Fruit fly (Drosophila melanogaster) whole organism, prepupa: ENCODE data around the gene Klp10A.

Experiments used
- Blimp-1 ChIP-seq: fragments of 200-800 bp; sonication (Bioruptor generic); optimal IDR thresholded peaks from 3 replicates; lab custom pipeline; 2017; ENCODE audit warnings: missing biosample characterization, missing genetic modification characterization, mild to moderate bottlenecking, moderate library complexity, missing genetic modification reagents
- CG11294 ChIP-seq: fragments of 200-800 bp; sonication (Bioruptor generic); IDR thresholded peaks from 2 replicates; pipeline ENCODE4 v1.3.6; 2022; ENCODE audit warnings: missing biosample characterization, missing genetic modification characterization
- CG11762 ChIP-seq: fragments of 200-800 bp; sonication (Bioruptor generic); optimal IDR thresholded peaks from 3 replicates; lab custom pipeline; 2016; ENCODE audit warnings: missing biosample characterization, missing genetic modification characterization; ENCODE audit not compliant: insufficient read depth
- CG11902 ChIP-seq: fragments of 200-800 bp; sonication (Bioruptor generic); optimal IDR thresholded peaks from 3 replicates; lab custom pipeline; 2016; ENCODE audit warnings: missing biosample characterization, missing genetic modification characterization
- CG15336 ChIP-seq: fragments of 200-800 bp; sonication (Bioruptor generic); IDR thresholded peaks from 2 replicates; pipeline ENCODE4 v1.3.6; 2022; ENCODE audit warnings: missing biosample characterization, missing genetic modification characterization
- CG1621 ChIP-seq: fragments of 200-800 bp; sonication (Bioruptor generic); optimal IDR thresholded peaks from 3 replicates; lab custom pipeline; 2018; ENCODE audit warnings: missing biosample characterization, mild to moderate bottlenecking, missing genetic modification characterization
- CG16779 ChIP-seq: fragments of 200-800 bp; sonication (Bioruptor generic); optimal IDR thresholded peaks from 3 replicates; lab custom pipeline; 2017; ENCODE audit warnings: missing biosample characterization, mild to moderate bottlenecking, missing genetic modification characterization
- CG31627 ChIP-seq: fragments of 200-800 bp; sonication (Bioruptor generic); optimal IDR thresholded peaks from 3 replicates; lab custom pipeline; 2016; ENCODE audit warnings: missing biosample characterization, missing genetic modification characterization
- CG32006 ChIP-seq: fragments of 200-800 bp; sonication (Bioruptor generic); optimal IDR thresholded peaks from 3 replicates; lab custom pipeline; 2017; ENCODE audit warnings: missing biosample characterization, mild to moderate bottlenecking, missing genetic modification characterization
- CG3919 ChIP-seq: fragments of 200-800 bp; sonication (Bioruptor generic); optimal IDR thresholded peaks from 3 replicates; lab custom pipeline; 2016; ENCODE audit warnings: missing biosample characterization, missing genetic modification characterization
- CG4318 ChIP-seq: fragments of 200-800 bp; sonication (Bioruptor generic); optimal IDR thresholded peaks from 3 replicates; lab custom pipeline; 2017; ENCODE audit warnings: missing biosample characterization, mild to moderate bottlenecking, missing genetic modification characterization
- CG6163 ChIP-seq: fragments of 200-800 bp; sonication (Bioruptor generic); IDR thresholded peaks from 3 replicates; pipeline ENCODE4 v1.3.6; 2022; ENCODE audit warnings: missing biosample characterization, missing genetic modification characterization
- CG6792 ChIP-seq: fragments of 200-800 bp; sonication (Bioruptor generic); optimal IDR thresholded peaks from 3 replicates; lab custom pipeline; 2016; ENCODE audit warnings: missing biosample characterization, missing genetic modification characterization
- CG6808 ChIP-seq: fragments of 200-800 bp; sonication (Bioruptor generic); optimal IDR thresholded peaks from 3 replicates; lab custom pipeline; 2017; ENCODE audit warnings: missing biosample characterization, missing genetic modification characterization, mild to moderate bottlenecking, moderate library complexity, missing genetic modification reagents
- CG6854 ChIP-seq: fragments of 200-800 bp; sonication (Bioruptor generic); optimal IDR thresholded peaks from 2 replicates; lab custom pipeline; 2017; ENCODE audit warnings: missing biosample characterization, mild to moderate bottlenecking, missing genetic modification characterization
- CG7368 ChIP-seq: fragments of 200-800 bp; sonication (Bioruptor generic); optimal IDR thresholded peaks from 3 replicates; lab custom pipeline; 2016; ENCODE audit warnings: missing biosample characterization, missing genetic modification characterization
- CG8119 ChIP-seq: fragments of 200-800 bp; sonication (Bioruptor generic); IDR thresholded peaks from 3 replicates; pipeline ENCODE4 v1.3.6; 2022; ENCODE audit warnings: missing biosample characterization, missing genetic modification characterization
- CG8319 ChIP-seq: fragments of 200-800 bp; sonication (Bioruptor generic); optimal IDR thresholded peaks from 3 replicates; lab custom pipeline; 2016; ENCODE audit warnings: missing biosample characterization, missing genetic modification characterization
- CG8632 ChIP-seq: fragments of 200-800 bp; sonication (Bioruptor generic); optimal IDR thresholded peaks from 3 replicates; lab custom pipeline; 2016; ENCODE audit warnings: missing biosample characterization, missing genetic modification characterization
- CG9139 ChIP-seq: fragments of 200-800 bp; sonication (Bioruptor generic); optimal IDR thresholded peaks from 3 replicates; lab custom pipeline; 2017; ENCODE audit warnings: missing biosample characterization, mild to moderate bottlenecking, missing genetic modification characterization
- Eip78C ChIP-seq: fragments of 200-800 bp; sonication (Bioruptor generic); peaks from one replicate; lab custom pipeline; 2016; ENCODE audit warnings: missing biosample characterization, missing genetic modification characterization
- Ets21C ChIP-seq: fragments of 200-800 bp; sonication (Bioruptor generic); optimal IDR thresholded peaks from 3 replicates; lab custom pipeline; 2016; ENCODE audit warnings: missing biosample characterization, missing genetic modification characterization
- Ets96B ChIP-seq: fragments of 200-800 bp; optimal IDR thresholded peaks from 2 replicates; lab custom pipeline; 2019; ENCODE audit warnings: missing biosample characterization, mild to moderate bottlenecking, missing genetic modification characterization, moderate library complexity
- Gug ChIP-seq: fragments of 200-800 bp; sonication (Bioruptor generic); IDR thresholded peaks from 2 replicates; pipeline ENCODE4 v1.3.6; 2022; ENCODE audit warnings: missing biosample characterization, missing genetic modification characterization
- Hr38 ChIP-seq: sonication (Bioruptor generic); optimal IDR thresholded peaks from 2 replicates; lab custom pipeline; 2016; ENCODE audit warnings: missing biosample characterization, missing genetic modification characterization
- Hr39 ChIP-seq: fragments of 200-800 bp; sonication (Bioruptor generic); optimal IDR thresholded peaks from 2 replicates; lab custom pipeline; 2016; ENCODE audit warnings: missing biosample characterization, missing genetic modification characterization
- Hr4 ChIP-seq: fragments of 200-800 bp; sonication (Bioruptor generic); optimal IDR thresholded peaks from 3 replicates; lab custom pipeline; 2016; ENCODE audit warnings: missing biosample characterization, missing genetic modification characterization
- Lpt ChIP-seq: fragments of 200-800 bp; sonication (Bioruptor generic); optimal IDR thresholded peaks from 3 replicates; lab custom pipeline; 2016; ENCODE audit warnings: missing biosample characterization, missing genetic modification characterization
- Met ChIP-seq: fragments of 200-800 bp; sonication (Bioruptor generic); optimal IDR thresholded peaks from 3 replicates; lab custom pipeline; 2016; ENCODE audit warnings: missing biosample characterization, missing genetic modification characterization
- OdsH ChIP-seq: fragments of 200-800 bp; sonication (Bioruptor generic); optimal IDR thresholded peaks from 3 replicates; lab custom pipeline; 2016; ENCODE audit warnings: missing biosample characterization, missing genetic modification characterization
- Smox ChIP-seq: fragments of 200-800 bp; sonication (Bioruptor generic); optimal IDR thresholded peaks from 3 replicates; lab custom pipeline; 2016; ENCODE audit warnings: missing biosample characterization, missing genetic modification characterization
- Sox14 ChIP-seq: fragments of 200-800 bp; sonication (Bioruptor generic); optimal IDR thresholded peaks from 3 replicates; lab custom pipeline; 2016; ENCODE audit warnings: missing biosample characterization, missing genetic modification characterization
- Sox15 ChIP-seq: fragments of 200-800 bp; sonication (Bioruptor generic); optimal IDR thresholded peaks from 3 replicates; lab custom pipeline; 2016; ENCODE audit warnings: missing biosample characterization, missing genetic modification characterization
- acj6 ChIP-seq: fragments of 200-800 bp; sonication (Bioruptor generic); optimal IDR thresholded peaks from 3 replicates; lab custom pipeline; 2016; ENCODE audit warnings: missing biosample characterization, missing genetic modification characterization
- cyc ChIP-seq: fragments of 200-800 bp; sonication (Bioruptor generic); optimal IDR thresholded peaks from 3 replicates; lab custom pipeline; 2016; ENCODE audit warnings: missing biosample characterization, missing genetic modification characterization
- dac ChIP-seq: fragments of 200-800 bp; sonication (Bioruptor generic); optimal IDR thresholded peaks from 2 replicates; lab custom pipeline; 2017; ENCODE audit warnings: missing biosample characterization, mild to moderate bottlenecking, missing genetic modification characterization
- dsx ChIP-seq: fragments of 200-800 bp; optimal IDR thresholded peaks from 3 replicates; lab custom pipeline; 2019; ENCODE audit warnings: missing biosample characterization, mild to moderate bottlenecking, missing genetic modification characterization, moderate library complexity; ENCODE audit not compliant: poor library complexity, severe bottlenecking
- eg ChIP-seq: fragments of 200-800 bp; sonication (Bioruptor generic); IDR thresholded peaks from 3 replicates; pipeline ENCODE4 v1.3.6; 2022; ENCODE audit warnings: missing biosample characterization, missing genetic modification characterization
- esn ChIP-seq: fragments of 200-800 bp; sonication (Bioruptor generic); optimal IDR thresholded peaks from 2 replicates; lab custom pipeline; 2016; ENCODE audit warnings: missing biosample characterization, mild to moderate bottlenecking, missing genetic modification characterization, moderate library complexity
- fd59A ChIP-seq: fragments of 200-800 bp; sonication (Bioruptor generic); optimal IDR thresholded peaks from 2 replicates; lab custom pipeline; 2017; ENCODE audit warnings: missing biosample characterization, mild to moderate bottlenecking, missing genetic modification characterization, missing genetic modification reagents
- fkh ChIP-seq: fragments of 200-800 bp; sonication (Bioruptor generic); optimal IDR thresholded peaks from 3 replicates; lab custom pipeline; 2017; ENCODE audit warnings: missing biosample characterization, mild to moderate bottlenecking, missing genetic modification characterization, moderate library complexity
- lz ChIP-seq: fragments of 200-800 bp; sonication (Bioruptor generic); optimal IDR thresholded peaks from 3 replicates; lab custom pipeline; 2016; ENCODE audit warnings: missing biosample characterization, missing genetic modification characterization
- net ChIP-seq: fragments of 200-800 bp; sonication (Bioruptor generic); optimal IDR thresholded peaks from 3 replicates; lab custom pipeline; 2016; ENCODE audit warnings: missing biosample characterization, missing genetic modification characterization
- salr ChIP-seq, 2 experiments: fragments of 200-800 bp; sonication (Bioruptor generic); optimal IDR thresholded peaks; 3 replicates each; lab custom pipeline; 2016 to 2018; ENCODE audit warnings: missing biosample characterization in 2 of 2, missing genetic modification characterization in 2 of 2, mild to moderate bottlenecking in 1 of 2
- spab ChIP-seq: fragments of 200-800 bp; sonication (Bioruptor generic); optimal IDR thresholded peaks from 2 replicates; lab custom pipeline; 2017; ENCODE audit warnings: missing biosample characterization, mild to moderate bottlenecking, missing genetic modification characterization, missing genetic modification reagents
- svp ChIP-seq: fragments of 200-800 bp; sonication (Bioruptor generic); peaks from one replicate; lab custom pipeline; 2016; ENCODE audit warnings: missing biosample characterization, missing genetic modification characterization
- topi ChIP-seq: fragments of 200-800 bp; sonication (Bioruptor generic); optimal IDR thresholded peaks from 3 replicates; lab custom pipeline; 2016; ENCODE audit warnings: missing biosample characterization, missing genetic modification characterization

Gene Klp10A

dm6 chrX:11154511-11155197, 17.7 kb upstream of the Klp10A start (continued):
- TF ChIP-seq CG15336 (GFP tag; lab: Robert Waterston, UW), result no peak; the same call in 1 of the 2 replicates
- no peak for TF ChIP-seq CG16779
- no peak for TF ChIP-seq topi
- TF ChIP-seq Sox15, result no peak
- TF ChIP-seq salr (GFP tag; optimal IDR thresholded peaks at IDR 0.05; lab: Kevin White, UChicago), result no peak
- TF ChIP-seq CG11294 (GFP tag; lab: Robert Waterston, UW), result no peak
- no peak for TF ChIP-seq svp (GFP tag; lab: Kevin White, UChicago)
- no peak for TF ChIP-seq Hr38 (GFP tag; lab: Kevin White, UChicago)
- no peak for TF ChIP-seq Met (GFP tag; lab: Kevin White, UChicago)
- no peak for TF ChIP-seq CG6792 (GFP tag; lab: Kevin White, UChicago)
- no peak for TF ChIP-seq Hr4 (GFP tag; lab: Kevin White, UChicago)
- TF ChIP-seq cyc (GFP tag; lab: Kevin White, UChicago), result no peak
- TF ChIP-seq lz, result no peak
- no peak for TF ChIP-seq Gug (GFP tag; lab: Robert Waterston, UW)
- no peak for TF ChIP-seq CG3919 (GFP tag; lab: Kevin White, UChicago)
- peak; percentile 38 for TF ChIP-seq dsx (GFP tag; lab: Kevin White, UChicago)
- TF ChIP-seq Blimp-1, result no peak
- no peak for TF ChIP-seq CG11902 (GFP tag; lab: Kevin White, UChicago)
- TF ChIP-seq CG6808 (GFP tag; lab: Kevin White, UChicago), result peak; percentile 8
- no peak for TF ChIP-seq Ets96B
- no peak for TF ChIP-seq Smox (GFP tag; lab: Kevin White, UChicago)
- no peak for TF ChIP-seq acj6
- no peak for TF ChIP-seq CG32006
- TF ChIP-seq net (GFP tag; lab: Kevin White, UChicago), result peak; percentile 22
- no peak for TF ChIP-seq CG8119 (GFP tag; lab: Robert Waterston, UW)
- no peak for TF ChIP-seq CG6854 (GFP tag; lab: Kevin White, UChicago)
- TF ChIP-seq esn, result peak; percentile 9
- no peak for TF ChIP-seq Ets21C
- no peak for TF ChIP-seq CG1621 (tag; lab: Kevin White, UChicago)
- peak; percentile 25 for TF ChIP-seq CG9139 (GFP tag; lab: Kevin White, UChicago)
- no peak for TF ChIP-seq CG31627 (GFP tag; lab: Kevin White, UChicago)

DNA sequence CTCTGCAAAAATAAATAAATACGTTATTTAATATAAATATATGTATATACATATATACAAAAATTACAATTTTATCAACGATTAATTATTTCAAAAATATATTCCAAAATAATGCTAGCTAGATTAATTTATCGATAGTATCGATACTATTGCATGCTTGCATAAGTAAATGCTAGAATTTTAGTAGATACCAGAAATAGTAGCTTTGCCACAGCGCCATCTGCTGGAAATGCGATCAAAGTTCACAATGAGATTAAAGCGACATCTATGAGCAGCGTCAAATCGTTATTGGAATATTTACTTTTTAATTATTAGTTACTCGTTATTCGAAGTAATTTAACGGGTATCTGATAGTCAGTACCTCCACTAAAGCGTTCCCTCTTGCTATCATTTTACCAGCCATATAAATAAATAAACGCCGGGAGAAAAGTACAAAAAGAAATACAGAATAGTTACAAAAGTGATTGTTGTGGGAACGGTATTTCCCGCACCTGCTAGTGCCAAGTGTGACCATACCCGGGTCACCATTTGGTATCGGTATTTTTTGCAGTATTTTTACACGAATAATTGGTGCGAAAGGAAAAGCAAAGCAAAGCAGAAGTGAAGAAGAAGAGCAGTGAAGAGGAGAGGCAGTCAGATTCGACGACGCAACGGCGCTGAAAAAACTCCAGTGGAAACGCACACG, 17.1 kb upstream of the Klp10A start, which contains the start of the genes rtv and Dlic:
rtv (minus strand) TSS at position 165 of the 685 bp plus-strand sequence.
Dlic (plus strand) TSS at position 596 of the 685 bp plus-strand sequence.
- TF ChIP-seq Lpt (GFP tag; lab: Kevin White, UChicago) (no peak), Sox14 (GFP tag; lab: Kevin White, UChicago) (no peak), lz (peak; percentile 44), CG6163 (GFP tag; lab: Robert Waterston, UW) (peak; percentile 63; the same call in 2 of the 3 replicates), CG3919 (GFP tag; lab: Kevin White, UChicago) (no peak), fd59A (GFP tag; lab: Kevin White, UChicago) (no peak), esn (peak; percentile 35), Hr38 (GFP tag; lab: Kevin White, UChicago) (no peak), salr (GFP tag; optimal IDR thresholded peaks at IDR 0.05; lab: Kevin White, UChicago) (no peak), Smox (GFP tag; lab: Kevin White, UChicago) (no peak), CG15336 (GFP tag; lab: Robert Waterston, UW) (no peak), OdsH (GFP tag; lab: Kevin White, UChicago) (no peak), spab (GFP tag; lab: Kevin White, UChicago) (no peak), CG7368 (GFP tag; lab: Kevin White, UChicago) (no peak), dac (no peak), CG4318 (GFP tag; lab: Kevin White, UChicago) (no peak), CG6808 (GFP tag; lab: Kevin White, UChicago) (no peak), CG31627 (GFP tag; lab: Kevin White, UChicago) (peak; percentile 41), Eip78C (GFP tag; lab: Kevin White, UChicago) (peak; percentile 14), CG9139 (GFP tag; lab: Kevin White, UChicago) (no peak), fkh (GFP tag; lab: Kevin White, UChicago) (peak; percentile 83), Hr39 (peak; percentile 38), CG1621 (tag; lab: Kevin White, UChicago) (no peak), Ets96B (no peak), CG8319 (GFP tag; lab: Kevin White, UChicago) (no peak), cyc (GFP tag; lab: Kevin White, UChicago) (peak; percentile 44), Blimp-1 (no peak), Gug (GFP tag; lab: Robert Waterston, UW) (no peak), CG8632 (no peak), Hr4 (GFP tag; lab: Kevin White, UChicago) (peak; percentile 7), eg (GFP tag; lab: Robert Waterston, UW) (no peak), CG16779 (no peak), CG11762 (GFP tag; lab: Kevin White, UChicago) (no peak)
